Fruit fly (Drosophila melanogaster): Measurements from ENCODE around the gene CG11537.

The CG11537 gene

DNA sequence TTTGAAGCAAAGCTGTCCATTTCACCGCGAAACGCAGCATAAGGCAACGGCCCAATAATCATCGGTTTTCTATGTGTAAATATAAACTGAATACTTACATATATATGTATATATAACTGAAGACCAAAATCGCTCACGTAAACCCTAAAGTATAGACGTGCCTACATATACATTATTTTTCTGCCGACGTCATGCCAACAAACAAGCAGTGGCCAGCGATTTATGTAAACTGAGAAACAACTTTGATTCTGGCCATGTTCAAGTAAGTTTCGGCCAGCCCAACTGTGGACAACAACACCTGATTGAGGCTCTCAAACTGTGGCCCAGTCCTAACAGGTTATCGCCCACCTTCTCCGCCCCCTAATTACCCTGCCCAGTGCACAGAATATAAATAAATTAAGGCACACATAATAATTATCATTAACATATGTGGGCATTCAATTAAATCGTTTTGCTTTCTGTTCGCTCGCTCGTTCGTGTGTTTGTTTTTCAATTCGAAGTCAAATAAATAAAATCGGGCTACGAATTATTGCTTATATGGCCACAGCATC is 61.2 kb downstream of the CG11537 start (continued):
- TF ChIP-seq chinmo (GFP tag; IDR thresholded peaks at IDR 0.05; ENCODE audit: partially characterized antibody) (peak; percentile 86), Dll (GFP tag; IDR thresholded peaks at IDR 0.05; ENCODE audit: partially characterized antibody) (no peak), CG30431 (GFP tag; optimal IDR thresholded peaks at IDR 0.05) (no peak), CG3281 (GFP tag; optimal IDR thresholded peaks at IDR 0.05) (no peak), NfI (GFP tag; optimal IDR thresholded peaks at IDR 0.05) (no peak), eve (GFP tag; optimal IDR thresholded peaks at IDR 0.05) (no peak), br (optimal IDR thresholded peaks at IDR 0.05) (no peak), CG1233 (GFP tag; optimal IDR thresholded peaks at IDR 0.05) (no peak), tup (GFP tag; optimal IDR thresholded peaks at IDR 0.05) (no peak), HLH54F (GFP tag; optimal IDR thresholded peaks at IDR 0.05) (no peak), Tbp (GFP tag; optimal IDR thresholded peaks at IDR 0.05) (no peak), jigr1 (GFP tag; IDR thresholded peaks at IDR 0.05) (no peak), abd-A (tag; optimal IDR thresholded peaks at IDR 0.05) (peak; percentile 78), HmgZ (tag; optimal IDR thresholded peaks at IDR 0.05) (no peak), B-H1 (GFP tag; IDR thresholded peaks at IDR 0.05) (no peak), Hr39 (optimal IDR thresholded peaks at IDR 0.05) (no peak), H2.0 (GFP tag; IDR thresholded peaks at IDR 0.05) (no peak), CG14014 (GFP tag; IDR thresholded peaks at IDR 0.05) (no peak), CG18476 (GFP tag; optimal IDR thresholded peaks at IDR 0.05) (no peak), CG15011 (GFP tag; optimal IDR thresholded peaks at IDR 0.05) (no peak), Nf-YA (GFP tag; IDR thresholded peaks at IDR 0.05) (no peak), CG30020 (tag; optimal IDR thresholded peaks at IDR 0.05) (no peak), CG11504 (tag; optimal IDR thresholded peaks at IDR 0.05) (no peak), CG11085 (GFP tag; IDR thresholded peaks at IDR 0.05) (no peak), CG4854 (GFP tag; optimal IDR thresholded peaks at IDR 0.05) (no peak), sc (optimal IDR thresholded peaks at IDR 0.05) (no peak), sc (GFP tag; optimal IDR thresholded peaks at IDR 0.05) (no peak), Drgx (GFP tag; IDR thresholded peaks at IDR 0.05) (no peak), sr (GFP tag; IDR thresholded peaks at IDR 0.05) (no peak), tin (GFP tag; optimal IDR thresholded peaks at IDR 0.05) (no peak), nom (GFP tag; optimal IDR thresholded peaks at IDR 0.05) (no peak), her (GFP tag; optimal IDR thresholded peaks at IDR 0.05) (no peak), ind (GFP tag; optimal IDR thresholded peaks at IDR 0.05) (no peak), CG33213 (GFP tag; optimal IDR thresholded peaks at IDR 0.05) (no peak), CG7271 (tag; optimal IDR thresholded peaks at IDR 0.05) (no peak), CG11695 (GFP tag; IDR thresholded peaks at IDR 0.05) (no peak), Gug (GFP tag; IDR thresholded peaks at IDR 0.05) (no peak), CG11696 (GFP tag; IDR thresholded peaks at IDR 0.05) (no peak), CG2116 (GFP tag; optimal IDR thresholded peaks at IDR 0.05) (no peak), kay (GFP tag; optimal IDR thresholded peaks at IDR 0.05) (no peak), Elba2 (GFP tag; optimal IDR thresholded peaks at IDR 0.05) (no peak), CG1832 (GFP tag; optimal IDR thresholded peaks at IDR 0.05) (no peak), Oaz (GFP tag; IDR thresholded peaks at IDR 0.05) (no peak), CG10274 (GFP tag; optimal IDR thresholded peaks at IDR 0.05) (no peak), Atf-2 (GFP tag; optimal IDR thresholded peaks at IDR 0.05) (no peak), CG13123 (GFP tag; optimal IDR thresholded peaks at IDR 0.05) (no peak), kni (GFP tag; optimal IDR thresholded peaks at IDR 0.05) (peak; percentile 27), tll (GFP tag; optimal IDR thresholded peaks at IDR 0.05) (no peak), gsb (GFP tag; IDR thresholded peaks at IDR 0.05) (no peak), toy (GFP tag; IDR thresholded peaks at IDR 0.05) (no peak), HmgD (GFP tag; optimal IDR thresholded peaks at IDR 0.05) (no peak), Poxn (GFP tag; IDR thresholded peaks at IDR 0.05) (no peak), vvl (GFP tag; IDR thresholded peaks at IDR 0.05) (no peak)

Measured in whole organism, embryonic.